Worm (Caenorhabditis elegans) whole organism, young adult: ENCODE results near the gene B0403.3.

ENCODE experiments used
- B0261.1 ChIP-seq: sonication (generic microtip); optimal IDR thresholded peaks from 2 replicates; lab custom pipeline; 2016; ENCODE audit warnings: mild to moderate bottlenecking, missing genetic modification characterization, moderate library complexity, missing compliant biosample characterization
- B0336.3 ChIP-seq: fragments of 200-800 bp; sonication (Bioruptor generic); IDR thresholded peaks from 2 replicates; pipeline ENCODE4 v1.3.6; 2022; ENCODE audit warnings: missing genetic modification characterization, missing compliant biosample characterization
- F33H1.4 ChIP-seq: fragments of 200-800 bp; sonication (Bioruptor generic); IDR thresholded peaks from 2 replicates; pipeline ENCODE4 v1.3.6; 2022; ENCODE audit warnings: missing genetic modification reagents, missing genetic modification characterization, missing compliant biosample characterization
- F37B4.10 ChIP-seq: fragments of 200-800 bp; sonication (Bioruptor generic); IDR thresholded peaks from 2 replicates; pipeline ENCODE4 v1.3.6; 2022; ENCODE audit warnings: missing genetic modification characterization, missing compliant biosample characterization
- T26A5.8 ChIP-seq: sonication (generic microtip); optimal IDR thresholded peaks from 2 replicates; lab custom pipeline; 2016; ENCODE audit warnings: missing genetic modification characterization, missing compliant biosample characterization
- Y53G8AR.9 ChIP-seq: fragments of 200-800 bp; sonication (Bioruptor generic); conservative IDR thresholded peaks from 2 replicates; pipeline ENCODE4 v1.3.6; 2022; ENCODE audit warnings: missing genetic modification reagents, missing genetic modification characterization, missing compliant biosample characterization
- ama-1 ChIP-seq, 3 experiments: fragments of 150-350 bp in 1 of 3; sonication (generic microtip) in 2 of 3; optimal IDR thresholded peaks; 2 replicates each; lab custom pipeline; 2014 to 2018; ENCODE audit warnings: missing biosample characterization in 2 of 3, missing genetic modification characterization in 2 of 3, missing genetic modification reagents in 2 of 3
- atf-7 ChIP-seq: sonication (generic microtip); optimal IDR thresholded peaks from 2 replicates; lab custom pipeline; 2017; ENCODE audit warnings: mild to moderate bottlenecking, missing genetic modification characterization, missing compliant biosample characterization
- attf-3 ChIP-seq: fragments of 200-800 bp; sonication (Bioruptor generic); conservative IDR thresholded peaks from 2 replicates; pipeline ENCODE4 v1.3.6; 2022; ENCODE audit warnings: missing genetic modification reagents, missing genetic modification characterization, missing compliant biosample characterization
- cebp-1 ChIP-seq, 2 experiments: fragments of 200-800 bp in 1 of 2; sonication (Bioruptor generic) in 1 of 2; sonication (generic microtip) in 1 of 2; IDR thresholded peaks in 1 of 2; optimal IDR thresholded peaks in 1 of 2; 2 replicates each; pipeline versions ENCODE4 v1.3.6 to Lab custom; 2017 to 2022; ENCODE audit warnings: missing compliant biosample characterization in 2 of 2, missing genetic modification characterization in 2 of 2, mild to moderate bottlenecking in 1 of 2, missing genetic modification reagents in 1 of 2, moderate library complexity in 1 of 2
- ceh-27 ChIP-seq: fragments of 200-800 bp; sonication (Bioruptor generic); optimal IDR thresholded peaks from 2 replicates; lab custom pipeline; 2018; ENCODE audit warnings: mild to moderate bottlenecking, missing genetic modification characterization, moderate library complexity, missing compliant biosample characterization
- ceh-58 ChIP-seq: fragments of 200-800 bp; sonication (Bioruptor generic); IDR thresholded peaks from 2 replicates; pipeline ENCODE4 v1.3.6; 2022; ENCODE audit warnings: missing genetic modification characterization, missing compliant biosample characterization
- ceh-79 ChIP-seq: sonication (generic microtip); optimal IDR thresholded peaks from 2 replicates; lab custom pipeline; 2017; ENCODE audit warnings: mild to moderate bottlenecking, missing genetic modification characterization, missing compliant biosample characterization
- ceh-91 ChIP-seq: fragments of 200-800 bp; sonication (Bioruptor generic); IDR thresholded peaks from 2 replicates; pipeline ENCODE4 v1.3.6; 2022; ENCODE audit warnings: missing genetic modification reagents, missing genetic modification characterization, missing compliant biosample characterization
- chd-7 ChIP-seq: sonication (generic microtip); optimal IDR thresholded peaks from 2 replicates; lab custom pipeline; 2016; ENCODE audit warnings: mild to moderate bottlenecking, missing genetic modification characterization, moderate library complexity, missing compliant biosample characterization
- egl-18 ChIP-seq: fragments of 200-800 bp; sonication (Bioruptor generic); IDR thresholded peaks from 2 replicates; pipeline ENCODE4 v1.3.6; 2022; ENCODE audit warnings: missing genetic modification reagents, missing genetic modification characterization, missing compliant biosample characterization
- ets-4 ChIP-seq: fragments of 200-800 bp; sonication (Bioruptor generic); optimal IDR thresholded peaks from 2 replicates; lab custom pipeline; 2018; ENCODE audit warnings: mild to moderate bottlenecking, missing genetic modification characterization, missing compliant biosample characterization
- gei-17 ChIP-seq: fragments of 200-800 bp; sonication (Bioruptor generic); optimal IDR thresholded peaks from 2 replicates; lab custom pipeline; 2018; ENCODE audit warnings: mild to moderate bottlenecking, missing genetic modification characterization, missing compliant biosample characterization
- hlh-12 ChIP-seq: sonication (generic microtip); optimal IDR thresholded peaks from 2 replicates; lab custom pipeline; 2016; ENCODE audit warnings: missing genetic modification characterization, missing compliant biosample characterization
- hlh-26 ChIP-seq: fragments of 200-800 bp; sonication (Bioruptor generic); conservative IDR thresholded peaks from 2 replicates; pipeline ENCODE4 v1.3.6; 2022; ENCODE audit warnings: missing genetic modification reagents, missing genetic modification characterization, missing compliant biosample characterization
- hmg-20 ChIP-seq: fragments of 200-800 bp; sonication (Bioruptor generic); IDR thresholded peaks from 2 replicates; pipeline ENCODE4 v1.3.6; 2022; ENCODE audit warnings: missing genetic modification reagents, missing genetic modification characterization, missing compliant biosample characterization
- lag-1 ChIP-seq: fragments of 200-800 bp; sonication (Bioruptor generic); IDR thresholded peaks from 2 replicates; pipeline ENCODE4 v1.3.6; 2022; ENCODE audit warnings: missing genetic modification reagents, missing genetic modification characterization, missing compliant biosample characterization
- lin-54 ChIP-seq: fragments of 200-800 bp; sonication (Bioruptor generic); optimal IDR thresholded peaks from 2 replicates; lab custom pipeline; 2018; ENCODE audit warnings: mild to moderate bottlenecking, missing genetic modification characterization, missing compliant biosample characterization
- lsl-1 ChIP-seq: fragments of 200-800 bp; sonication (Bioruptor generic); optimal IDR thresholded peaks from 2 replicates; lab custom pipeline; 2018; ENCODE audit warnings: mild to moderate bottlenecking, missing genetic modification characterization, moderate library complexity, missing compliant biosample characterization
- lsy-27 ChIP-seq: sonication (generic microtip); optimal IDR thresholded peaks from 2 replicates; lab custom pipeline; 2017; ENCODE audit warnings: missing genetic modification characterization, mild to moderate bottlenecking, missing compliant biosample characterization, antibody characterized with exemption, missing genotype, borderline replicate concordance; ENCODE audit not compliant: insufficient read depth
- madf-10 ChIP-seq: sonication (generic microtip); optimal IDR thresholded peaks from 2 replicates; lab custom pipeline; 2016; ENCODE audit warnings: mild to moderate bottlenecking, missing genetic modification characterization, missing compliant biosample characterization
- madf-6 ChIP-seq: fragments of 200-800 bp; sonication (Bioruptor generic); IDR thresholded peaks from 2 replicates; pipeline ENCODE4 v1.3.6; 2022; ENCODE audit warnings: missing genetic modification reagents, missing genetic modification characterization, missing compliant biosample characterization
- mxl-1 ChIP-seq: sonication (generic microtip); optimal IDR thresholded peaks from 2 replicates; lab custom pipeline; 2016; ENCODE audit warnings: missing genetic modification characterization, missing compliant biosample characterization
- nfya-1 ChIP-seq: sonication (generic microtip); optimal IDR thresholded peaks from 2 replicates; lab custom pipeline; 2017; ENCODE audit warnings: antibody characterized with exemption, missing compliant biosample characterization, missing genetic modification characterization, borderline replicate concordance; ENCODE audit not compliant: insufficient read depth
- nfyb-1 ChIP-seq: fragments of 200-800 bp; sonication (Bioruptor generic); IDR thresholded peaks from 2 replicates; pipeline ENCODE4 v1.3.6; 2022; ENCODE audit warnings: missing genetic modification reagents, missing genetic modification characterization, missing compliant biosample characterization
- nhr-27 ChIP-seq: fragments of 200-800 bp; sonication (Bioruptor generic); optimal IDR thresholded peaks from 2 replicates; lab custom pipeline; 2018; ENCODE audit warnings: mild to moderate bottlenecking, missing genetic modification characterization, moderate library complexity, missing compliant biosample characterization
- nhr-80 ChIP-seq: sonication (generic microtip); optimal IDR thresholded peaks from 2 replicates; lab custom pipeline; 2016; ENCODE audit warnings: missing genetic modification characterization, missing compliant biosample characterization
- snpc-3.4 ChIP-seq: sonication (generic microtip); optimal IDR thresholded peaks from 2 replicates; lab custom pipeline; 2017; ENCODE audit warnings: missing genetic modification characterization, mild to moderate bottlenecking, missing compliant biosample characterization, antibody characterized with exemption, moderate library complexity, missing genotype, missing genetic modification reagents
- snpc-4 ChIP-seq, 5 experiments: fragments of 150-350 bp in 1 of 5; sonication (generic microtip) in 4 of 5; optimal IDR thresholded peaks; 2 replicates each; lab custom pipeline; 2014 to 2018; ENCODE audit warnings: missing genetic modification characterization in 5 of 5, missing biosample characterization in 3 of 5, antibody characterized with exemption in 2 of 5, mild to moderate bottlenecking in 2 of 5, missing compliant biosample characterization in 2 of 5, missing genotype in 2 of 5, moderate library complexity in 2 of 5, missing genetic modification reagents in 1 of 5
- tbp1 ChIP-seq: fragments of 200-800 bp; sonication (Bioruptor generic); optimal IDR thresholded peaks from 2 replicates; lab custom pipeline; 2018; ENCODE audit warnings: mild to moderate bottlenecking, missing genetic modification characterization, missing compliant biosample characterization
- tbx-9 ChIP-seq: sonication (generic microtip); optimal IDR thresholded peaks from 2 replicates; lab custom pipeline; 2016; ENCODE audit warnings: borderline replicate concordance, missing genetic modification characterization, inconsistent platforms, missing compliant biosample characterization
- tlf-1 ChIP-seq: fragments of 200-800 bp; sonication (Bioruptor generic); optimal IDR thresholded peaks from 2 replicates; lab custom pipeline; 2018; ENCODE audit warnings: mild to moderate bottlenecking, missing genetic modification characterization, missing compliant biosample characterization
- unc-130 ChIP-seq: sonication (generic microtip); optimal IDR thresholded peaks from 2 replicates; lab custom pipeline; 2016; ENCODE audit warnings: missing genetic modification reagents, missing genetic modification characterization, missing compliant biosample characterization
- xnd-1 ChIP-seq: sonication (generic microtip); optimal IDR thresholded peaks from 2 replicates; lab custom pipeline; 2016; ENCODE audit warnings: missing genotype, missing genetic modification reagents, missing genetic modification characterization, missing compliant biosample characterization
- zfh-2 ChIP-seq: fragments of 200-800 bp; sonication (Bioruptor generic); conservative IDR thresholded peaks from 2 replicates; pipeline ENCODE4 v1.3.6; 2022; ENCODE audit warnings: missing genetic modification reagents, missing genetic modification characterization, missing compliant biosample characterization
- ztf-18 ChIP-seq: sonication (generic microtip); optimal IDR thresholded peaks from 2 replicates; lab custom pipeline; 2016; ENCODE audit warnings: missing genotype, mild to moderate bottlenecking, missing genetic modification characterization, missing compliant biosample characterization
- ztf-22 ChIP-seq: fragments of 200-800 bp; sonication (Bioruptor generic); optimal IDR thresholded peaks from 2 replicates; lab custom pipeline; 2018; ENCODE audit warnings: mild to moderate bottlenecking, missing genetic modification characterization, moderate library complexity, missing compliant biosample characterization
- ztf-28 ChIP-seq: fragments of 200-800 bp; sonication (Bioruptor generic); IDR thresholded peaks from 2 replicates; pipeline ENCODE4 v1.3.6; 2022; ENCODE audit warnings: missing genetic modification reagents, missing genetic modification characterization, missing compliant biosample characterization

The B0403.3 gene

ce11 chrX:7085067-7085466 lies 21.9 kb upstream of the B0403.3 start, which contains the start of gene Y1B5A.1:
Gene Y1B5A.1, plus strand, starts transcription at chrX:7085367.
- TF ChIP-seq xnd-1 (tag; lab: Kevin White, UChicago), result no peak
- TF ChIP-seq ceh-58 (GFP tag; lab: Robert Waterston, UW), result no peak
- no peak for TF ChIP-seq snpc-4 (GFP tag; optimal IDR thresholded peaks at IDR 0.05; lab: Kevin White, UChicago)
- TF ChIP-seq snpc-4 (tag; optimal IDR thresholded peaks at IDR 0.05; lab: Kevin White, UChicago), result no peak
- TF ChIP-seq lag-1 (GFP tag; lab: Robert Waterston, UW), result no peak
- no peak for TF ChIP-seq tbp1 (GFP tag; lab: Kevin White, UChicago)
- no peak for TF ChIP-seq ztf-22
- no peak for TF ChIP-seq atf-7 (tag; lab: Kevin White, UChicago)
- no peak for TF ChIP-seq snpc-3.4
- TF ChIP-seq, all 124 proteins: peak for 0

- TF ChIP-seq nfyb-1 (GFP tag; lab: Robert Waterston, UW), result no peak
- TF ChIP-seq lsy-27, result no peak
- TF ChIP-seq lsl-1, result no peak
- no peak for TF ChIP-seq Y53G8AR.9 (GFP tag; lab: Robert Waterston, UW)
- TF ChIP-seq nhr-80 (tag; lab: Kevin White, UChicago), result no peak
- TF ChIP-seq mxl-1, result no peak
- TF ChIP-seq tbx-9 (tag; lab: Kevin White, UChicago), result no peak
- TF ChIP-seq ama-1 (optimal IDR thresholded peaks at IDR 0.05; lab: Kevin White, UChicago), result no peak
- no peak for TF ChIP-seq ama-1 (GFP tag; optimal IDR thresholded peaks at IDR 0.05; lab: Kevin White, UChicago)
- TF ChIP-seq egl-18 (GFP tag; lab: Robert Waterston, UW), result no peak
- no peak for TF ChIP-seq chd-7
- no peak for TF ChIP-seq madf-10 (tag; lab: Kevin White, UChicago)
- no peak for TF ChIP-seq nfya-1
- TF ChIP-seq ceh-79 (tag; lab: Kevin White, UChicago), result no peak
- TF ChIP-seq nhr-27 (tag; lab: Kevin White, UChicago), result no peak
- no peak for TF ChIP-seq T26A5.8 (tag; lab: Kevin White, UChicago)
- no peak for TF ChIP-seq ceh-91 (GFP tag; lab: Robert Waterston, UW)
- TF ChIP-seq B0261.1 (tag; lab: Kevin White, UChicago), result no peak
- no peak for TF ChIP-seq B0336.3 (GFP tag; lab: Robert Waterston, UW)
- TF ChIP-seq hlh-12, result no peak
- TF ChIP-seq hlh-26, result no peak
These were observed 13.3 kb upstream of the B0403.3 start for ce11 chrX:7076485-7076884.

- TF ChIP-seq unc-130 (no peak), hlh-26 (no peak), madf-10 (tag; lab: Kevin White, UChicago) (no peak), madf-6 (GFP tag; lab: Robert Waterston, UW) (no peak)
These were observed 12.1 kb upstream of the B0403.3 start, which contains the start of gene B0403.6 for ce11 chrX:7075250-7075649. Gene B0403.6, minus strand, starts transcription at chrX:7075350.

ce11 chrX:7068400-7068799 lies 5.3 kb upstream of the B0403.3 start, which contains the start of gene pdi-6:
Gene pdi-6, minus strand, starts transcription at chrX:7068563.
- TF ChIP-seq hmg-20 (GFP tag; lab: Robert Waterston, UW), result 0 out of 2 replicates have a peak, but pooled peaks have one; percentile 4
- TF ChIP-seq ztf-28 (GFP tag; lab: Robert Waterston, UW), result 0 out of 2 replicates have a peak, but pooled peaks have one; percentile 52
- peak; percentile 100 for TF ChIP-seq nfyb-1 (GFP tag; lab: Robert Waterston, UW)
- peak; percentile 43 for TF ChIP-seq lin-54 (GFP tag; lab: Kevin White, UChicago)
- peak; percentile 65 for TF ChIP-seq ztf-18 (tag; lab: Kevin White, UChicago)
- TF ChIP-seq chd-7, result peak; percentile 23
- TF ChIP-seq tlf-1 (GFP tag; lab: Kevin White, UChicago), result peak; percentile 55
- peak; percentile 94 for TF ChIP-seq zfh-2 (GFP tag; lab: Robert Waterston, UW)
- peak; percentile 92 for TF ChIP-seq ceh-27 (GFP tag; lab: Kevin White, UChicago)
- no peak for TF ChIP-seq ama-1 (optimal IDR thresholded peaks at IDR 0.05; lab: Kevin White, UChicago)
- TF ChIP-seq ama-1 (GFP tag; optimal IDR thresholded peaks at IDR 0.05; lab: Kevin White, UChicago), result no peak
- TF ChIP-seq F37B4.10, result no peak
- TF ChIP-seq gei-17 (GFP tag; lab: Kevin White, UChicago), result peak; percentile 63
- peak; percentile 98 for TF ChIP-seq cebp-1 (GFP tag; IDR thresholded peaks at IDR 0.05; lab: Robert Waterston, UW)
- peak; percentile 99 for TF ChIP-seq cebp-1 (tag; optimal IDR thresholded peaks at IDR 0.05; lab: Kevin White, UChicago)
- peak; percentile 87 for TF ChIP-seq ets-4 (GFP tag; lab: Kevin White, UChicago)
- TF ChIP-seq F33H1.4, result peak; percentile 16; the same call in 1 of the 2 replicates
- 0 out of 2 replicates have a peak, but pooled peaks have one; percentile 10 for TF ChIP-seq attf-3 (GFP tag; lab: Robert Waterston, UW)
